Worm (Caenorhabditis elegans) whole organism, L4 larva: Measurements from ENCODE around the gene ser-6.

Experiments used
- D1046.2 ChIP-seq: fragments of 200-800 bp; sonication (Bioruptor generic); IDR thresholded peaks from 2 replicates; pipeline ENCODE4 v1.3.6; 2022; ENCODE audit warnings: missing genetic modification characterization, missing compliant biosample characterization
- F10B5.3 ChIP-seq: sonication (generic microtip); optimal IDR thresholded peaks from 2 replicates; lab custom pipeline; 2016; ENCODE audit warnings: mild to moderate bottlenecking, missing genetic modification characterization, missing compliant biosample characterization
- F44E2.7 ChIP-seq: fragments of 200-800 bp; sonication (Bioruptor generic); IDR thresholded peaks from 2 replicates; pipeline ENCODE4 v2.1.2; 2022; ENCODE audit warnings: missing genetic modification characterization, missing compliant biosample characterization
- R02D3.7 ChIP-seq: fragments of 150-350 bp; sonication (generic microtip); optimal IDR thresholded peaks from 3 replicates; lab custom pipeline; 2014; ENCODE audit warnings: missing biosample characterization, missing genetic modification characterization
- Y105C5A.15 ChIP-seq: fragments of 200-800 bp; sonication (Bioruptor generic); IDR thresholded peaks from 2 replicates; pipeline ENCODE4 v1.3.6; 2022; ENCODE audit warnings: missing genetic modification characterization, missing compliant biosample characterization
- Y75B8A.6 ChIP-seq: fragments of 200-800 bp; sonication (Bioruptor generic); IDR thresholded peaks from 2 replicates; pipeline ENCODE4 v1.3.6; 2022; ENCODE audit warnings: missing genetic modification reagents, missing genetic modification characterization, missing compliant biosample characterization
- ctbp-1 ChIP-seq: fragments of 200-800 bp; sonication (Bioruptor generic); IDR thresholded peaks from 2 replicates; pipeline ENCODE4 v1.3.6; 2022; ENCODE audit warnings: missing genetic modification reagents, missing genetic modification characterization, missing compliant biosample characterization
- daf-8 ChIP-seq: fragments of 200-800 bp; sonication (Bioruptor generic); IDR thresholded peaks from 2 replicates; pipeline ENCODE4 v1.3.6; 2022; ENCODE audit warnings: missing genetic modification characterization, missing compliant biosample characterization
- egl-27 ChIP-seq: sonication (generic microtip); optimal IDR thresholded peaks from 3 replicates; lab custom pipeline; 2017; ENCODE audit warnings: missing biosample characterization, missing genetic modification reagents, missing genetic modification characterization
- egl-43 ChIP-seq: fragments of 200-800 bp; sonication (Bioruptor generic); IDR thresholded peaks from 2 replicates; pipeline ENCODE4 v1.3.6; 2022; ENCODE audit warnings: missing genetic modification reagents, missing genetic modification characterization, missing compliant biosample characterization
- hlh-11 ChIP-seq: fragments of 200-800 bp; sonication (Bioruptor generic); optimal IDR thresholded peaks from 2 replicates; lab custom pipeline; 2018; ENCODE audit warnings: mild to moderate bottlenecking, missing genetic modification characterization, missing compliant biosample characterization
- lin-13 ChIP-seq: fragments of 150-350 bp; optimal IDR thresholded peaks from 2 replicates; lab custom pipeline; 2014; ENCODE audit warnings: missing biosample characterization, missing genetic modification reagents, missing genetic modification characterization
- madf-5 ChIP-seq, 2 experiments: fragments of 200-800 bp; sonication (Bioruptor generic); IDR thresholded peaks; 2 replicates each; pipeline ENCODE4 v1.3.6; 2022; ENCODE audit warnings: missing compliant biosample characterization in 2 of 2, missing genetic modification characterization in 2 of 2
- mdl-1 ChIP-seq, 2 experiments: fragments of 150-350 bp in 1 of 2; sonication (generic microtip) in 1 of 2; optimal IDR thresholded peaks; 2 replicates each; lab custom pipeline; 2014 to 2017; ENCODE audit warnings: missing biosample characterization in 2 of 2, missing genetic modification characterization in 2 of 2
- mdt-29 ChIP-seq: fragments of 200-800 bp; sonication (Bioruptor generic); IDR thresholded peaks from 2 replicates; pipeline ENCODE4 v1.3.6; 2022; ENCODE audit warnings: missing genetic modification reagents, missing genetic modification characterization, missing compliant biosample characterization
- mxl-2 ChIP-seq: fragments of 200-800 bp; sonication (Bioruptor generic); conservative IDR thresholded peaks from 2 replicates; pipeline ENCODE4 v1.3.6; 2022; ENCODE audit warnings: missing genetic modification reagents, missing genetic modification characterization, missing compliant biosample characterization
- nhr-111 ChIP-seq: fragments of 200-800 bp; sonication (Bioruptor generic); optimal IDR thresholded peaks from 2 replicates; lab custom pipeline; 2018; ENCODE audit warnings: mild to moderate bottlenecking, missing genetic modification characterization, missing compliant biosample characterization
- nhr-237 ChIP-seq: sonication (generic microtip); optimal IDR thresholded peaks from 2 replicates; lab custom pipeline; 2017; ENCODE audit warnings: missing biosample characterization, missing genetic modification characterization
- nhr-42 ChIP-seq: fragments of 200-800 bp; sonication (Bioruptor generic); IDR thresholded peaks from 2 replicates; pipeline ENCODE4 v1.3.6; 2022; ENCODE audit warnings: missing genetic modification characterization, missing compliant biosample characterization
- nhr-6 ChIP-seq: fragments of 150-350 bp; optimal IDR thresholded peaks from 2 replicates; lab custom pipeline; 2014; ENCODE audit warnings: missing biosample characterization, missing genetic modification characterization
- nhr-76 ChIP-seq: fragments of 150-350 bp; optimal IDR thresholded peaks from 2 replicates; lab custom pipeline; 2014; ENCODE audit warnings: missing biosample characterization, missing genetic modification characterization
- set-16 ChIP-seq: fragments of 200-800 bp; sonication (Bioruptor generic); IDR thresholded peaks from 2 replicates; pipeline ENCODE4 v1.3.6; 2022; ENCODE audit warnings: missing genetic modification reagents, missing genetic modification characterization, missing compliant biosample characterization
- spr-1 ChIP-seq: sonication (generic microtip); optimal IDR thresholded peaks from 2 replicates; lab custom pipeline; 2016; ENCODE audit warnings: mild to moderate bottlenecking, missing genetic modification characterization, missing compliant biosample characterization
- spr-3 ChIP-seq: fragments of 200-800 bp; sonication (Bioruptor generic); optimal IDR thresholded peaks from 2 replicates; lab custom pipeline; 2018; ENCODE audit warnings: mild to moderate bottlenecking, missing genetic modification characterization, missing compliant biosample characterization
- tag-97 ChIP-seq: fragments of 200-800 bp; sonication (Bioruptor generic); IDR thresholded peaks from 2 replicates; pipeline ENCODE4 v1.3.6; 2022; ENCODE audit warnings: missing genetic modification characterization, missing compliant biosample characterization
- unc-39 ChIP-seq: sonication (generic microtip); optimal IDR thresholded peaks from 2 replicates; lab custom pipeline; 2017; ENCODE audit warnings: missing biosample characterization, missing genetic modification characterization
- unc-62 ChIP-seq, 3 experiments: fragments of 150-350 bp in 1 of 3; sonication (generic microtip); optimal IDR thresholded peaks in 2 of 3; peaks in 1 of 3; 1 replicate in 1 of 3; 2 replicates in 2 of 3; lab custom pipeline; 2014 to 2017; ENCODE audit warnings: missing biosample characterization in 3 of 3, missing genetic modification characterization in 3 of 3, missing genetic modification reagents in 3 of 3, missing genotype in 1 of 3
- vab-7 ChIP-seq: fragments of 200-800 bp; sonication (Bioruptor generic); IDR thresholded peaks from 2 replicates; pipeline ENCODE4 v1.3.6; 2022; ENCODE audit warnings: missing genetic modification reagents, missing genetic modification characterization, missing compliant biosample characterization
- ztf-11 ChIP-seq: fragments of 150-350 bp; optimal IDR thresholded peaks from 2 replicates; lab custom pipeline; 2014; ENCODE audit warnings: missing biosample characterization, missing genetic modification characterization

Gene ser-6

DNA sequence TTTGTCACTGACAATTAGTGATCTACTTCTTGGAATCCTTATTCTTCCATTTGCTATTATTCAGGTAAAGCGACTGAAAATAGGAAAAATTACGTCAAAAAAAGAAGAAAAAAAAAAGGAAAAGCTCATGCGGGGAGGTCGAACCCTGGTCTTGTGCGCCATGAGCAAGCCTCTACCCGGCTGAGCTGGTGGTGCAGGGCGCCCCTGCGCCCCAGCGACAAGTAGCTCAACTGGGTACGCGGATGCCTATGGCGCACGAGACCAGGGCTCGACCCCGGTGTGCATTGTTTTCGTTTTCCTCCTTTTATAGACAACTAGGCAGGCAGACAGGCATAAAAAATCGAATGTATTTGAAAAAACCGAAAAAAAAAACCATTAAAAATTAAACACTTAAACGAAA, 344 bp downstream of the ser-6 start:
- TF ChIP-seq set-16 (GFP tag; lab: Robert Waterston, UW) = peak; percentile 86
- TF ChIP-seq spr-3 (GFP tag; lab: Kevin White, UChicago) = no peak
- peak in 1 of 2 experiments; percentile 29 for TF ChIP-seq unc-62 (GFP tag; optimal IDR thresholded peaks at IDR 0.05 in 1 of 2; lab: Kevin White, UChicago)
- TF ChIP-seq unc-62 (tag; optimal IDR thresholded peaks at IDR 0.05; lab: Kevin White, UChicago) = no peak
- TF ChIP-seq, all 104 proteins: peak for 2

- TF ChIP-seq nhr-42 (no peak), set-16 (GFP tag; lab: Robert Waterston, UW) (peak; percentile 80), tag-97 (GFP tag; lab: Robert Waterston, UW) (no peak), vab-7 (GFP tag; lab: Robert Waterston, UW) (no peak), spr-1 (tag; lab: Kevin White, UChicago) (no peak), D1046.2 (GFP tag; lab: Robert Waterston, UW) (0 out of 2 replicates have a peak, but pooled peaks have one; percentile 33)
Observed at ce11 chrIV:2966884-2967283, 7.0 kb downstream of the ser-6 start.

ce11 chrIV:2969399-2969990, 9.6 kb downstream of the ser-6 start, which contains the start of gene Y54G2A.57:
Gene Y54G2A.57, plus strand, starts transcription at chrIV:2969940.
- TF ChIP-seq spr-1 (tag; lab: Kevin White, UChicago) (no peak), ctbp-1 (GFP tag; lab: Robert Waterston, UW) (no peak), lin-13 (no peak), nhr-111 (GFP tag; lab: Kevin White, UChicago) (no peak), unc-62 (GFP tag; optimal IDR thresholded peaks at IDR 0.05 in 1 of 2; lab: Kevin White, UChicago) (peak in 1 of 2 experiments; percentile 29), unc-62 (tag; optimal IDR thresholded peaks at IDR 0.05; lab: Kevin White, UChicago) (no peak), nhr-6 (tag; lab: Kevin White, UChicago) (no peak), egl-27 (tag; lab: Kevin White, UChicago) (no peak), daf-8 (GFP tag; lab: Robert Waterston, UW) (no peak), Y105C5A.15 (GFP tag; lab: Robert Waterston, UW) (no peak), hlh-11 (tag; lab: Kevin White, UChicago) (no peak), mdt-29 (GFP tag; lab: Robert Waterston, UW) (no peak), set-16 (GFP tag; lab: Robert Waterston, UW) (peak; percentile 69), egl-43 (0 out of 2 replicates have a peak, but pooled peaks have one; percentile 23)

- TF ChIP-seq mxl-2 (GFP tag; lab: Robert Waterston, UW) (no peak), D1046.2 (GFP tag; lab: Robert Waterston, UW) (peak; percentile 58; the same call in 1 of the 2 replicates), madf-5 (GFP tag; IDR thresholded peaks at IDR 0.05; lab: Robert Waterston, UW) (0 out of 4 replicates have a peak, but pooled peaks of 1 of the 2 experiments have one; percentile 54), set-16 (GFP tag; lab: Robert Waterston, UW) (peak; percentile 92)
Observed at ce11 chrIV:2971060-2971459, 11.2 kb downstream of the ser-6 start.

ce11 chrIV:2978384-2978783, 18.5 kb downstream of the ser-6 start, which contains the start of gene lad-2:
Gene lad-2, minus strand, starts transcription at chrIV:2978484.
- TF ChIP-seq F10B5.3 (tag; lab: Kevin White, UChicago) (no peak), Y75B8A.6 (GFP tag; lab: Robert Waterston, UW) (no peak), F44E2.7 (GFP tag; lab: Robert Waterston, UW) (no peak), R02D3.7 (no peak), set-16 (GFP tag; lab: Robert Waterston, UW) (no peak), madf-5 (GFP tag; IDR thresholded peaks at IDR 0.05; lab: Robert Waterston, UW) (no peak), unc-39 (tag; lab: Kevin White, UChicago) (no peak), mdl-1 (tag; optimal IDR thresholded peaks at IDR 0.05; lab: Kevin White, UChicago) (no peak), nhr-237 (tag; lab: Kevin White, UChicago) (no peak), nhr-76 (no peak), ztf-11 (tag; lab: Kevin White, UChicago) (no peak)
